Worm (Caenorhabditis elegans): ENCODE measurements around the gene rgl-1.

rgl-1 gene

ce11 chrX:3170456-3170855 lies 49.7 kb downstream of the rgl-1 start, which contains the start of gene C15C7.6:
Gene C15C7.6 (minus strand): TSS chrX:3170556.
- TF ChIP-seq ref-1 (GFP tag; conservative IDR thresholded peaks at IDR 0.05) (no peak), med-1 (GFP tag; optimal IDR thresholded peaks at IDR 0.05; ENCODE audit: insufficient read depth) (no peak), ztf-23 (GFP tag; IDR thresholded peaks at IDR 0.05) (no peak), T22C8.4 (GFP tag; IDR thresholded peaks at IDR 0.05) (no peak), klf-2 (GFP tag; conservative IDR thresholded peaks at IDR 0.05) (no peak), flt-1 (GFP tag; IDR thresholded peaks at IDR 0.05) (no peak), cog-1 (tag; optimal IDR thresholded peaks at IDR 0.05) (no peak), tab-1 (GFP tag; IDR thresholded peaks at IDR 0.05) (no peak), ztf-29 (GFP tag; IDR thresholded peaks at IDR 0.05) (no peak)

ce11 chrX:3165569-3165968 lies 54.6 kb downstream of the rgl-1 start, which contains the start of gene pfut-1:
Gene pfut-1 (plus strand): TSS chrX:3165826.
- no peak for TF ChIP-seq med-1 (GFP tag; optimal IDR thresholded peaks at IDR 0.05; ENCODE audit: insufficient read depth)
- no peak for TF ChIP-seq flt-1 (GFP tag; IDR thresholded peaks at IDR 0.05)
- no peak for TF ChIP-seq tab-1 (GFP tag; IDR thresholded peaks at IDR 0.05)
- no peak for TF ChIP-seq T22C8.4 (GFP tag; IDR thresholded peaks at IDR 0.05)
- TF ChIP-seq ref-1 (GFP tag; conservative IDR thresholded peaks at IDR 0.05): no peak
- TF ChIP-seq ztf-23 (GFP tag; IDR thresholded peaks at IDR 0.05): no peak
- no peak for TF ChIP-seq cog-1 (tag; optimal IDR thresholded peaks at IDR 0.05)
- TF ChIP-seq ztf-29 (GFP tag; IDR thresholded peaks at IDR 0.05): no peak
- no peak for TF ChIP-seq klf-2 (GFP tag; conservative IDR thresholded peaks at IDR 0.05)

ce11 chrX:3163972-3164575 lies 56.1 kb downstream of the rgl-1 start, which contains the start of gene syx-6:
Gene syx-6 (plus strand): TSS chrX:3164525.
- TF ChIP-seq tab-1 (GFP tag; IDR thresholded peaks at IDR 0.05): no peak
- TF ChIP-seq ztf-23 (GFP tag; IDR thresholded peaks at IDR 0.05): no peak
- TF ChIP-seq ref-1 (GFP tag; conservative IDR thresholded peaks at IDR 0.05): no peak
- TF ChIP-seq ztf-29 (GFP tag; IDR thresholded peaks at IDR 0.05): no peak
- no peak for TF ChIP-seq T22C8.4 (GFP tag; IDR thresholded peaks at IDR 0.05)
- TF ChIP-seq cog-1 (tag; optimal IDR thresholded peaks at IDR 0.05): no peak
- no peak for TF ChIP-seq med-1 (GFP tag; optimal IDR thresholded peaks at IDR 0.05; ENCODE audit: insufficient read depth)
- no peak for TF ChIP-seq flt-1 (GFP tag; IDR thresholded peaks at IDR 0.05)
- TF ChIP-seq klf-2 (GFP tag; conservative IDR thresholded peaks at IDR 0.05): no peak
